Fruit fly (Drosophila melanogaster) whole organism, adult: Measurements from ENCODE around the gene CG9928.

ENCODE experiments used
- CG11617 ChIP-seq: fragments of 200-800 bp; sonication (Bioruptor generic); optimal IDR thresholded peaks from 2 replicates; lab custom pipeline; 2017; ENCODE audit warnings: mild to moderate bottlenecking, missing biosample characterization, missing genetic modification reagents, missing genetic modification characterization
- CG12768 ChIP-seq: fragments of 200-800 bp; sonication (Bioruptor generic); optimal IDR thresholded peaks from 2 replicates; lab custom pipeline; 2017; ENCODE audit warnings: missing biosample characterization, missing genetic modification characterization, mild to moderate bottlenecking, moderate library complexity, missing genetic modification reagents
- CG14711 ChIP-seq: fragments of 200-800 bp; sonication (Bioruptor generic); optimal IDR thresholded peaks from 2 replicates; lab custom pipeline; 2018; ENCODE audit warnings: missing biosample characterization, mild to moderate bottlenecking, missing genetic modification characterization, moderate library complexity
- CG1620 ChIP-seq: fragments of 200-800 bp; sonication (Bioruptor generic); optimal IDR thresholded peaks from 2 replicates; lab custom pipeline; 2016; ENCODE audit warnings: missing biosample characterization, missing genetic modification characterization
- CG33017 ChIP-seq: fragments of 200-800 bp; sonication (Bioruptor generic); optimal IDR thresholded peaks from 2 replicates; lab custom pipeline; 2018; ENCODE audit warnings: missing biosample characterization, mild to moderate bottlenecking, missing genetic modification characterization, moderate library complexity
- CG5204 ChIP-seq: fragments of 200-800 bp; sonication (Bioruptor generic); optimal IDR thresholded peaks from 2 replicates; lab custom pipeline; 2016; ENCODE audit warnings: missing biosample characterization, missing genetic modification characterization
- CG7045 ChIP-seq: fragments of 200-800 bp; sonication (Bioruptor generic); optimal IDR thresholded peaks from 2 replicates; lab custom pipeline; 2017; ENCODE audit warnings: missing biosample characterization, mild to moderate bottlenecking, missing genetic modification characterization
- CG7101 ChIP-seq: fragments of 200-800 bp; sonication (Bioruptor generic); optimal IDR thresholded peaks from 2 replicates; lab custom pipeline; 2018; ENCODE audit warnings: missing biosample characterization, mild to moderate bottlenecking, missing genetic modification characterization, moderate library complexity
- Clk ChIP-seq: fragments of 200-800 bp; sonication (Bioruptor generic); optimal IDR thresholded peaks from 2 replicates; lab custom pipeline; 2017; ENCODE audit warnings: missing biosample characterization, missing genetic modification characterization
- Crg-1 ChIP-seq: fragments of 200-800 bp; sonication (Bioruptor generic); optimal IDR thresholded peaks from 2 replicates; lab custom pipeline; 2016; ENCODE audit warnings: missing biosample characterization, missing genetic modification characterization
- Hr96 ChIP-seq: fragments of 200-800 bp; sonication (Bioruptor generic); optimal IDR thresholded peaks from 2 replicates; lab custom pipeline; 2016; ENCODE audit warnings: missing biosample characterization, missing genetic modification characterization
- Mnt ChIP-seq: fragments of 200-800 bp; sonication (Bioruptor generic); optimal IDR thresholded peaks from 2 replicates; lab custom pipeline; 2016; ENCODE audit warnings: missing biosample characterization, mild to moderate bottlenecking, missing genetic modification characterization
- bab1 ChIP-seq: fragments of 200-800 bp; sonication (Bioruptor generic); optimal IDR thresholded peaks from 3 replicates; lab custom pipeline; 2019; ENCODE audit warnings: missing biosample characterization, mild to moderate bottlenecking, missing genetic modification characterization, moderate library complexity
- cic ChIP-seq: fragments of 200-800 bp; sonication (Bioruptor generic); optimal IDR thresholded peaks from 2 replicates; lab custom pipeline; 2017; ENCODE audit warnings: missing biosample characterization, mild to moderate bottlenecking, missing genetic modification characterization, moderate library complexity
- cnc ChIP-seq, 2 experiments: fragments of >200 bp; optimal IDR thresholded peaks; 2 replicates each; lab custom pipeline; 2017
- kay ChIP-seq: fragments of 200-800 bp; sonication (Bioruptor generic); peaks from one replicate; lab custom pipeline; 2016; ENCODE audit warnings: missing biosample characterization, missing genetic modification characterization, borderline replicate concordance
- ovo ChIP-seq: fragments of 200-800 bp; sonication (Bioruptor generic); optimal IDR thresholded peaks from 2 replicates; lab custom pipeline; 2016; ENCODE audit warnings: missing biosample characterization, missing genetic modification characterization
- pad ChIP-seq: fragments of 200-800 bp; sonication (Bioruptor generic); optimal IDR thresholded peaks from 3 replicates; lab custom pipeline; 2017; ENCODE audit warnings: missing biosample characterization, missing genetic modification characterization, mild to moderate bottlenecking, moderate library complexity, missing genetic modification reagents
- tj ChIP-seq: fragments of 200-800 bp; sonication (Bioruptor generic); optimal IDR thresholded peaks from 3 replicates; lab custom pipeline; 2017; ENCODE audit warnings: missing biosample characterization, mild to moderate bottlenecking, missing genetic modification characterization, moderate library complexity
- toe ChIP-seq: fragments of 200-800 bp; sonication (Bioruptor generic); optimal IDR thresholded peaks from 2 replicates; lab custom pipeline; 2016; ENCODE audit warnings: missing biosample characterization, missing genetic modification characterization

Gene CG9928

DNA sequence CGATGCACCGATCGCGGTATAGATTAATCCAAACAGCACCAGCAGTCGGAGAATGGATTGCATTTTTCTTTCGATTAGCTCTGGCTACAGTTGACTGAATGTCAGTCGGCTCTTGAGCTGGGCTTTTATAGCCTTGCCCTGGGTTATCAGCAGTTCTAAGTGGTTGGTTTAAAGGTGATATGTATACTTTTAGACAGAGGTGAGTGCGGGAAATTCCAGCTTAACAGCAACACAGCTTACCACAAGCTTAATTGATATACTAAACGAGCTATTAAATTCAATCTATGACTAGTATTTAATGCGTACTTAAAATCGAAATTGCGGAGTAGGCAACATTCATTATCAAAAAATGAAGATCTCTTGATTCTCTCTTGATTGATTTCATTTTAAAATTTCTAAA, at the start of gene CG9928:
Gene CG9928 (minus strand): TSS at position 101 of the 400 bp plus-strand sequence.
- TF ChIP-seq ovo (GFP tag; lab: Kevin White, UChicago): no peak
- TF ChIP-seq Crg-1 (GFP tag; lab: Kevin White, UChicago): no peak
- TF ChIP-seq CG33017: no peak
- no peak for TF ChIP-seq tj (GFP tag; lab: Kevin White, UChicago)
- TF ChIP-seq CG11617 (GFP tag; lab: Kevin White, UChicago): no peak
- no peak for TF ChIP-seq bab1
- no peak for TF ChIP-seq cnc (optimal IDR thresholded peaks at IDR 0.05; lab: Kevin White, UChicago)
- TF ChIP-seq CG7101 (tag; lab: Kevin White, UChicago): no peak
- no peak for TF ChIP-seq CG1620 (GFP tag; lab: Kevin White, UChicago)
- TF ChIP-seq Clk (GFP tag; lab: Kevin White, UChicago): no peak
- no peak for TF ChIP-seq kay (GFP tag; lab: Kevin White, UChicago)
- TF ChIP-seq Hr96 (GFP tag; lab: Kevin White, UChicago): no peak
- TF ChIP-seq toe (GFP tag; lab: Kevin White, UChicago): no peak
- no peak for TF ChIP-seq Mnt
- TF ChIP-seq CG14711 (tag; lab: Kevin White, UChicago): no peak
- no peak for TF ChIP-seq pad
- TF ChIP-seq CG7045 (GFP tag; lab: Kevin White, UChicago): no peak
- no peak for TF ChIP-seq cic (GFP tag; lab: Kevin White, UChicago)
- no peak for TF ChIP-seq CG5204 (GFP tag; lab: Kevin White, UChicago)

- TF ChIP-seq Clk (GFP tag; lab: Kevin White, UChicago): peak; percentile 11
- peak; percentile 86 for TF ChIP-seq bab1
- TF ChIP-seq CG11617 (GFP tag; lab: Kevin White, UChicago): peak; percentile 72
- no peak for TF ChIP-seq Hr96 (GFP tag; lab: Kevin White, UChicago)
- TF ChIP-seq tj (GFP tag; lab: Kevin White, UChicago): peak; percentile 48
- TF ChIP-seq CG7045 (GFP tag; lab: Kevin White, UChicago): peak; percentile 77
- peak; percentile 65 for TF ChIP-seq Crg-1 (GFP tag; lab: Kevin White, UChicago)
- TF ChIP-seq Mnt: peak; percentile 75
- peak; percentile 59 for TF ChIP-seq CG12768
- peak; percentile 68 for TF ChIP-seq ovo (GFP tag; lab: Kevin White, UChicago)
- TF ChIP-seq cic (GFP tag; lab: Kevin White, UChicago): peak; percentile 66
- TF ChIP-seq CG14711 (tag; lab: Kevin White, UChicago): peak; percentile 81
- TF ChIP-seq CG1620 (GFP tag; lab: Kevin White, UChicago): peak; percentile 79
- peak; percentile 67 for TF ChIP-seq pad
- peak; percentile 77 for TF ChIP-seq CG33017
- TF ChIP-seq kay (GFP tag; lab: Kevin White, UChicago): no peak
- TF ChIP-seq CG5204 (GFP tag; lab: Kevin White, UChicago): no peak
- no peak for TF ChIP-seq toe (GFP tag; lab: Kevin White, UChicago)
- TF ChIP-seq cnc (optimal IDR thresholded peaks at IDR 0.05; lab: Kevin White, UChicago): no peak
- peak; percentile 88 for TF ChIP-seq CG7101 (tag; lab: Kevin White, UChicago)
Observed at dm6 chr2L:13191894-13192293, 49.2 kb upstream of the CG9928 start, which contains the start of the genes CG16974 and Edem2. Gene CG16974 (minus strand): TSS chr2L:13191979. Gene Edem2 (plus strand): TSS chr2L:13192201.

- TF ChIP-seq tj (GFP tag; lab: Kevin White, UChicago): no peak
- no peak for TF ChIP-seq CG7101 (tag; lab: Kevin White, UChicago)
- TF ChIP-seq pad: no peak
- TF ChIP-seq ovo (GFP tag; lab: Kevin White, UChicago): peak; percentile 2
Observed at dm6 chr2L:13191052-13191678, 48.5 kb upstream of the CG9928 start.

- no peak for TF ChIP-seq cnc (optimal IDR thresholded peaks at IDR 0.05; lab: Kevin White, UChicago)
- TF ChIP-seq tj (GFP tag; lab: Kevin White, UChicago): peak; percentile 18
- peak; percentile 95 for TF ChIP-seq cic (GFP tag; lab: Kevin White, UChicago)
- TF ChIP-seq CG7045 (GFP tag; lab: Kevin White, UChicago): peak; percentile 26
- TF ChIP-seq Clk (GFP tag; lab: Kevin White, UChicago): peak; percentile 13
- TF ChIP-seq toe (GFP tag; lab: Kevin White, UChicago): no peak
- no peak for TF ChIP-seq kay (GFP tag; lab: Kevin White, UChicago)
- TF ChIP-seq Crg-1 (GFP tag; lab: Kevin White, UChicago): no peak
- TF ChIP-seq CG7101 (tag; lab: Kevin White, UChicago): peak; percentile 52
- no peak for TF ChIP-seq CG5204 (GFP tag; lab: Kevin White, UChicago)
- TF ChIP-seq bab1: no peak
- TF ChIP-seq CG1620 (GFP tag; lab: Kevin White, UChicago): no peak
- peak; percentile 44 for TF ChIP-seq CG11617 (GFP tag; lab: Kevin White, UChicago)
- TF ChIP-seq Hr96 (GFP tag; lab: Kevin White, UChicago): no peak
- peak; percentile 81 for TF ChIP-seq CG12768
- peak; percentile 55 for TF ChIP-seq pad
- peak; percentile 12 for TF ChIP-seq CG14711 (tag; lab: Kevin White, UChicago)
- TF ChIP-seq CG33017: peak; percentile 43
- TF ChIP-seq Mnt: peak; percentile 57
- peak; percentile 19 for TF ChIP-seq ovo (GFP tag; lab: Kevin White, UChicago)
Observed at dm6 chr2L:13190534-13190933, 47.8 kb upstream of the CG9928 start.

- TF ChIP-seq Crg-1 (GFP tag; lab: Kevin White, UChicago): no peak
- no peak for TF ChIP-seq bab1
- TF ChIP-seq CG7101 (tag; lab: Kevin White, UChicago): no peak
- TF ChIP-seq CG5204 (GFP tag; lab: Kevin White, UChicago): no peak
- TF ChIP-seq toe (GFP tag; lab: Kevin White, UChicago): no peak
- no peak for TF ChIP-seq Mnt
- no peak for TF ChIP-seq cic (GFP tag; lab: Kevin White, UChicago)
- TF ChIP-seq CG12768: no peak
- TF ChIP-seq Clk (GFP tag; lab: Kevin White, UChicago): no peak
Observed at dm6 chr2L:13183150-13183549, 40.4 kb upstream of the CG9928 start, which contains the start of gene Rsph1. Gene Rsph1 (plus strand): TSS chr2L:13183450.
